Fruit fly (Drosophila melanogaster): ENCODE measurements around the gene CG9536.

CG9536 gene

DNA sequence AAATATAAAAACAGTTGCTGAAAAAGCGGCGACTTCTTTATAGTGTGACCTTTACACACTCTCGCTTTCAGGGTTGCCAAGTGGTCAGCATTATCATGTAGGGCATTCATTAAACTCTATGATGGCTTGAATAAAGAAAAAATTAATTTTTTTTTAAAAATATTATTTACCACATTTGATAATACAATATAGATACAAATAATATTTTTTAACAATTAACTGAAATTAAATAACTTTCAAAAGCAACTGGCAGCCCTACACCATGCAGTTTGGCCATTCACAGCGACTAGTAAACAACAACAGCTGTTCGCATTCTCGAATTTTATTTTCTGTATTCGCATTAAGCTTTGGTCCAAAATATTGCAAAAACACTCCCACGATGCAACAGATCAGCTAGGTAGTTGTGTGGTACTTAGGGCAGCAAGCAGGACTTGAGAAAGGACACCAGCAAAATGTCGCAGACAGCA, 14.0 kb upstream of the CG9536 start, which contains the start of the genes Phf5a and CG31638 (continued):
- TF ChIP-seq prd (optimal IDR thresholded peaks at IDR 0.05) (no peak), prd (GFP tag; IDR thresholded peaks at IDR 0.05) (peak; percentile 99), CG12769 (tag; optimal IDR thresholded peaks at IDR 0.05) (no peak), nerfin-2 (GFP tag; IDR thresholded peaks at IDR 0.05; ENCODE audit: partially characterized antibody) (no peak), CG43689 (GFP tag; IDR thresholded peaks at IDR 0.05) (peak; percentile 92), CG7357 (GFP tag; IDR thresholded peaks at IDR 0.05) (peak; percentile 91), Dfd (GFP tag; optimal IDR thresholded peaks at IDR 0.05) (no peak), pnt (GFP tag; optimal IDR thresholded peaks at IDR 0.05) (peak; percentile 86), CG33213 (GFP tag; optimal IDR thresholded peaks at IDR 0.05) (no peak), hb (GFP tag; IDR thresholded peaks at IDR 0.05; ENCODE audit: partially characterized antibody) (no peak), her (GFP tag; optimal IDR thresholded peaks at IDR 0.05) (no peak), CG5953 (GFP tag; IDR thresholded peaks at IDR 0.05) (no peak), CG32532 (GFP tag; IDR thresholded peaks at IDR 0.05) (peak; percentile 98), br (optimal IDR thresholded peaks at IDR 0.05) (no peak), CG15601 (tag; optimal IDR thresholded peaks at IDR 0.05) (peak; percentile 68), stwl (tag; optimal IDR thresholded peaks at IDR 0.05) (peak; percentile 99), ap (GFP tag; IDR thresholded peaks at IDR 0.05) (peak; percentile 66; the same call in 1 of the 2 replicates), CG11695 (GFP tag; IDR thresholded peaks at IDR 0.05) (peak; percentile 93), pfk (GFP tag; optimal IDR thresholded peaks at IDR 0.05) (peak; percentile 52), CG14710 (tag; optimal IDR thresholded peaks at IDR 0.05) (peak; percentile 97), HmgD (GFP tag; optimal IDR thresholded peaks at IDR 0.05) (peak; percentile 18), z (GFP tag; IDR thresholded peaks at IDR 0.05) (no peak), CG10959 (GFP tag; IDR thresholded peaks at IDR 0.05) (peak; percentile 34; the same call in 1 of the 2 replicates), Jarid2 (GFP tag; optimal IDR thresholded peaks at IDR 0.05) (peak; percentile 74), MBD-R2 (GFP tag; IDR thresholded peaks at IDR 0.05) (peak; percentile 90), ssp (GFP tag; IDR thresholded peaks at IDR 0.05) (peak; percentile 48), sim (GFP tag; IDR thresholded peaks at IDR 0.05) (no peak), seq (GFP tag; IDR thresholded peaks at IDR 0.05) (peak; percentile 79), Ravus (GFP tag; IDR thresholded peaks at IDR 0.05) (no peak), abd-A (tag; optimal IDR thresholded peaks at IDR 0.05) (no peak), psq (GFP tag; optimal IDR thresholded peaks at IDR 0.05) (peak; percentile 36), CG4854 (GFP tag; optimal IDR thresholded peaks at IDR 0.05) (no peak), pita (GFP tag; optimal IDR thresholded peaks at IDR 0.05) (no peak), corto (GFP tag; optimal IDR thresholded peaks at IDR 0.05) (no peak), tgo (GFP tag; IDR thresholded peaks at IDR 0.05) (peak; percentile 71), CG8478 (optimal IDR thresholded peaks at IDR 0.05) (no peak), CG14965 (GFP tag; optimal IDR thresholded peaks at IDR 0.05; ENCODE audit: borderline replicate concordance) (no peak), Adf1 (GFP tag; IDR thresholded peaks at IDR 0.05) (peak; percentile 66), CG14014 (GFP tag; IDR thresholded peaks at IDR 0.05) (peak; percentile 92), hkb (optimal IDR thresholded peaks at IDR 0.05) (no peak), hkb (GFP tag; IDR thresholded peaks at IDR 0.05) (peak; percentile 73), mirr (GFP tag; optimal IDR thresholded peaks at IDR 0.05) (peak; percentile 70), unc-4 (GFP tag; IDR thresholded peaks at IDR 0.05; ENCODE audit: partially characterized antibody) (peak; percentile 39; the same call in 1 of the 2 replicates), danr (GFP tag; IDR thresholded peaks at IDR 0.05) (peak; percentile 94), CTCF (GFP tag; optimal IDR thresholded peaks at IDR 0.05) (peak; percentile 46), ham (GFP tag; IDR thresholded peaks at IDR 0.05) (peak; percentile 81), Fer2 (tag; optimal IDR thresholded peaks at IDR 0.05) (peak; percentile 95), BEAF-32 (GFP tag; optimal IDR thresholded peaks at IDR 0.05) (peak; percentile 30), fd64A (GFP tag; optimal IDR thresholded peaks at IDR 0.05) (peak; percentile 59), CG30431 (GFP tag; optimal IDR thresholded peaks at IDR 0.05) (peak; percentile 4), Myb (GFP tag; optimal IDR thresholded peaks at IDR 0.05) (peak; percentile 59), GATAe (GFP tag; conservative IDR thresholded peaks at IDR 0.05) (peak; percentile 91), CG11398 (GFP tag; optimal IDR thresholded peaks at IDR 0.05) (no peak), Atf3 (GFP tag; optimal IDR thresholded peaks at IDR 0.05) (peak; percentile 52)
